Worm (Caenorhabditis elegans) whole organism, early embryonic: ENCODE data around the gene hot-1.

Experiments
- aly-1 ChIP-seq: sonication (generic microtip); optimal IDR thresholded peaks from 2 replicates; lab custom pipeline; 2016; ENCODE audit warnings: missing genetic modification characterization, missing compliant biosample characterization
- ama-1 ChIP-seq: fragments of 150-350 bp; optimal IDR thresholded peaks from 2 replicates; lab custom pipeline; 2014
- ceh-36 ChIP-seq: sonication (generic microtip); optimal IDR thresholded peaks from 2 replicates; lab custom pipeline; 2016; ENCODE audit warnings: missing genetic modification characterization, inconsistent platforms, missing compliant biosample characterization
- ets-7 ChIP-seq: sonication (generic microtip); optimal IDR thresholded peaks from 2 replicates; lab custom pipeline; 2016; ENCODE audit warnings: missing genotype, missing genetic modification characterization, missing compliant biosample characterization
- flt-1 ChIP-seq: fragments of 200-800 bp; sonication (Bioruptor generic); IDR thresholded peaks from 2 replicates; pipeline ENCODE4 v1.3.6; 2022; ENCODE audit warnings: missing genetic modification characterization, missing compliant biosample characterization
- hmbx-1 ChIP-seq: sonication (generic microtip); optimal IDR thresholded peaks from 2 replicates; lab custom pipeline; 2016; ENCODE audit warnings: mild to moderate bottlenecking, missing genetic modification characterization, missing compliant biosample characterization
- hmg-4 ChIP-seq: fragments of 200-800 bp; sonication (Bioruptor generic); optimal IDR thresholded peaks from 2 replicates; lab custom pipeline; 2018; ENCODE audit warnings: mild to moderate bottlenecking, missing genetic modification characterization, missing compliant biosample characterization
- hnd-1 ChIP-seq: sonication (generic microtip); optimal IDR thresholded peaks from 2 replicates; lab custom pipeline; 2016; ENCODE audit warnings: missing genetic modification characterization, missing compliant biosample characterization
- pes-1 ChIP-seq: fragments of 200-800 bp; sonication (Bioruptor generic); IDR thresholded peaks from 2 replicates; pipeline ENCODE4 v1.3.6; 2022; ENCODE audit warnings: missing genetic modification reagents, missing genetic modification characterization, missing compliant biosample characterization
- tbx-37 ChIP-seq: fragments of 200-800 bp; sonication (Bioruptor generic); conservative IDR thresholded peaks from 2 replicates; pipeline ENCODE4 v1.3.6; 2022; ENCODE audit warnings: missing genetic modification reagents, missing genetic modification characterization, missing compliant biosample characterization
- tra-4 ChIP-seq: sonication (generic microtip); optimal IDR thresholded peaks from 2 replicates; lab custom pipeline; 2017; ENCODE audit warnings: missing genetic modification characterization, missing compliant biosample characterization

DNA sequence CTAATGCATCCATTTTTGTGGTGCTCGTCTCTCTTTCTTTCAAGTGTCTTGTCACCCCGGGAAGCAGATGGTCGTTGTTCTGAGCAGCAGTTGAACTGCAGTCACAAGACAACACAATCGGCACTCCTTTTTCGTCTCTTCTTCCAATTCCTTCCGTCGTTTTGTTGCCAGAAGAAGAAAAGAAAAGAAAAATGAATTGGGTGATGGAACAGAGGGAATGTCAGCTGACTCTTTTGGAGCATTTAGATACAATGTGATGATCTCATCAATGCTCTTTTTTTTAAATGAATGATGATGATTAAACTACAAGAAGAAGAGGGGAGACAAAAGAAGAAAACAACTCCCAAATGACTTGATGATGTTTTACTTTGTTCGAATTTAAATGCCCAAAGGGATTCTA, 29.0 kb downstream of the hot-1 start:
- TF ChIP-seq ama-1 (no peak), flt-1 (GFP tag; lab: Robert Waterston, UW) (no peak), hmbx-1 (tag; lab: Kevin White, UChicago) (no peak), tra-4 (tag; lab: Kevin White, UChicago) (no peak), ets-7 (tag; lab: Kevin White, UChicago) (no peak), tbx-37 (GFP tag; lab: Robert Waterston, UW) (no peak), hmg-4 (GFP tag; lab: Kevin White, UChicago) (no peak), aly-1 (no peak), pes-1 (no peak), ceh-36 (no peak), hnd-1 (tag; lab: Kevin White, UChicago) (no peak)
